Worm (Caenorhabditis elegans) whole organism, mixed stage, embryonic: Measurements from ENCODE around the gene F09C8.1.

Experiments used
- blmp-1 ChIP-seq: fragments of 150-350 bp; optimal IDR thresholded peaks from 2 replicates; lab custom pipeline; 2014; ENCODE audit warnings: missing biosample characterization, missing genetic modification characterization
- flh-1 ChIP-seq: fragments of 200-800 bp; sonication (Bioruptor generic); optimal IDR thresholded peaks from 2 replicates; lab custom pipeline; 2018; ENCODE audit warnings: mild to moderate bottlenecking, missing genetic modification characterization, moderate library complexity, missing compliant biosample characterization
- hlh-1 ChIP-seq: fragments of 150-350 bp; optimal IDR thresholded peaks from 2 replicates; lab custom pipeline; 2014; ENCODE audit warnings: missing biosample characterization, missing genetic modification reagents, missing genetic modification characterization
- lsy-2 ChIP-seq: fragments of 150-350 bp; optimal IDR thresholded peaks from 2 replicates; lab custom pipeline; 2014; ENCODE audit warnings: missing biosample characterization, missing genetic modification characterization
- nhr-12 ChIP-seq: fragments of 150-350 bp; optimal IDR thresholded peaks from 2 replicates; lab custom pipeline; 2014; ENCODE audit warnings: missing biosample characterization, missing genetic modification characterization
- nhr-28 ChIP-seq: fragments of 150-350 bp; optimal IDR thresholded peaks from 2 replicates; lab custom pipeline; 2014; ENCODE audit warnings: missing biosample characterization, missing genetic modification characterization

DNA sequence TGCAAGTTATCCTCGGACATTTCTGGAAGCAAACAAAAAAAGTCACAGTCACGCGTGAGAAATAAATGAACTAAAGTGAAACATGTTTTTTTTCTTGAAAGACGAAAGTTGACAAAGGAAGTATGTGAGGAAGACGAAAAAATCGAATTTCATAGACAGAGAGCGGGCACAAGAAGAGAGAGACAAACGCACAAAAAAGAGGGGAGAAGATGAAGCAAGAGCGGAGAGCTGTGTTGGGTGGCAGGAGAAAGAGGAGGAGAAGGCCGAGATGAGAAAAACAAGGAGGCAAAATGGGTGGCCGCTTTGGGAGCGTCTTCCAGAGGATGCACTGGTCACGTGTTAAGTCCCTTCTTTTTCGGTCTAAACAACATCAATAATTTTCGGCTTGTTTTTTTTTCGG lies 34.5 kb downstream of the F09C8.1 start, which contains the start of gene ZK1073.1:
- TF ChIP-seq hlh-1 (tag; lab: Kevin White, UChicago): no peak
- TF ChIP-seq nhr-12 (tag; lab: Kevin White, UChicago): no peak
- TF ChIP-seq nhr-28 (tag; lab: Kevin White, UChicago): no peak
- TF ChIP-seq flh-1 (GFP tag; lab: Kevin White, UChicago): no peak
- TF ChIP-seq blmp-1 (tag; lab: Kevin White, UChicago): no peak
- TF ChIP-seq lsy-2 (tag; lab: Kevin White, UChicago): no peak
